Fruit fly (Drosophila melanogaster) whole organism, adult: ENCODE results near the gene Lerp.

Experiments
- CG11617 ChIP-seq: fragments of 200-800 bp; sonication (Bioruptor generic); optimal IDR thresholded peaks from 2 replicates; lab custom pipeline; 2017; ENCODE audit warnings: mild to moderate bottlenecking, missing biosample characterization, missing genetic modification reagents, missing genetic modification characterization
- CG12768 ChIP-seq: fragments of 200-800 bp; sonication (Bioruptor generic); optimal IDR thresholded peaks from 2 replicates; lab custom pipeline; 2017; ENCODE audit warnings: missing biosample characterization, missing genetic modification characterization, mild to moderate bottlenecking, moderate library complexity, missing genetic modification reagents
- CG14711 ChIP-seq: fragments of 200-800 bp; sonication (Bioruptor generic); optimal IDR thresholded peaks from 2 replicates; lab custom pipeline; 2018; ENCODE audit warnings: missing biosample characterization, mild to moderate bottlenecking, missing genetic modification characterization, moderate library complexity
- CG1620 ChIP-seq: fragments of 200-800 bp; sonication (Bioruptor generic); optimal IDR thresholded peaks from 2 replicates; lab custom pipeline; 2016; ENCODE audit warnings: missing biosample characterization, missing genetic modification characterization
- CG33017 ChIP-seq: fragments of 200-800 bp; sonication (Bioruptor generic); optimal IDR thresholded peaks from 2 replicates; lab custom pipeline; 2018; ENCODE audit warnings: missing biosample characterization, mild to moderate bottlenecking, missing genetic modification characterization, moderate library complexity
- CG5204 ChIP-seq: fragments of 200-800 bp; sonication (Bioruptor generic); optimal IDR thresholded peaks from 2 replicates; lab custom pipeline; 2016; ENCODE audit warnings: missing biosample characterization, missing genetic modification characterization
- CG7045 ChIP-seq: fragments of 200-800 bp; sonication (Bioruptor generic); optimal IDR thresholded peaks from 2 replicates; lab custom pipeline; 2017; ENCODE audit warnings: missing biosample characterization, mild to moderate bottlenecking, missing genetic modification characterization
- CG7101 ChIP-seq: fragments of 200-800 bp; sonication (Bioruptor generic); optimal IDR thresholded peaks from 2 replicates; lab custom pipeline; 2018; ENCODE audit warnings: missing biosample characterization, mild to moderate bottlenecking, missing genetic modification characterization, moderate library complexity
- Clk ChIP-seq: fragments of 200-800 bp; sonication (Bioruptor generic); optimal IDR thresholded peaks from 2 replicates; lab custom pipeline; 2017; ENCODE audit warnings: missing biosample characterization, missing genetic modification characterization
- Crg-1 ChIP-seq: fragments of 200-800 bp; sonication (Bioruptor generic); optimal IDR thresholded peaks from 2 replicates; lab custom pipeline; 2016; ENCODE audit warnings: missing biosample characterization, missing genetic modification characterization
- Hr96 ChIP-seq: fragments of 200-800 bp; sonication (Bioruptor generic); optimal IDR thresholded peaks from 2 replicates; lab custom pipeline; 2016; ENCODE audit warnings: missing biosample characterization, missing genetic modification characterization
- Mnt ChIP-seq: fragments of 200-800 bp; sonication (Bioruptor generic); optimal IDR thresholded peaks from 2 replicates; lab custom pipeline; 2016; ENCODE audit warnings: missing biosample characterization, mild to moderate bottlenecking, missing genetic modification characterization
- bab1 ChIP-seq: fragments of 200-800 bp; sonication (Bioruptor generic); optimal IDR thresholded peaks from 3 replicates; lab custom pipeline; 2019; ENCODE audit warnings: missing biosample characterization, mild to moderate bottlenecking, missing genetic modification characterization, moderate library complexity
- cic ChIP-seq: fragments of 200-800 bp; sonication (Bioruptor generic); optimal IDR thresholded peaks from 2 replicates; lab custom pipeline; 2017; ENCODE audit warnings: missing biosample characterization, mild to moderate bottlenecking, missing genetic modification characterization, moderate library complexity
- cnc ChIP-seq, 2 experiments: fragments of >200 bp; optimal IDR thresholded peaks; 2 replicates each; lab custom pipeline; 2017
- kay ChIP-seq: fragments of 200-800 bp; sonication (Bioruptor generic); peaks from one replicate; lab custom pipeline; 2016; ENCODE audit warnings: missing biosample characterization, missing genetic modification characterization, borderline replicate concordance
- ovo ChIP-seq: fragments of 200-800 bp; sonication (Bioruptor generic); optimal IDR thresholded peaks from 2 replicates; lab custom pipeline; 2016; ENCODE audit warnings: missing biosample characterization, missing genetic modification characterization
- pad ChIP-seq: fragments of 200-800 bp; sonication (Bioruptor generic); optimal IDR thresholded peaks from 3 replicates; lab custom pipeline; 2017; ENCODE audit warnings: missing biosample characterization, missing genetic modification characterization, mild to moderate bottlenecking, moderate library complexity, missing genetic modification reagents
- tj ChIP-seq: fragments of 200-800 bp; sonication (Bioruptor generic); optimal IDR thresholded peaks from 3 replicates; lab custom pipeline; 2017; ENCODE audit warnings: missing biosample characterization, mild to moderate bottlenecking, missing genetic modification characterization, moderate library complexity
- toe ChIP-seq: fragments of 200-800 bp; sonication (Bioruptor generic); optimal IDR thresholded peaks from 2 replicates; lab custom pipeline; 2016; ENCODE audit warnings: missing biosample characterization, missing genetic modification characterization

Gene Lerp

DNA sequence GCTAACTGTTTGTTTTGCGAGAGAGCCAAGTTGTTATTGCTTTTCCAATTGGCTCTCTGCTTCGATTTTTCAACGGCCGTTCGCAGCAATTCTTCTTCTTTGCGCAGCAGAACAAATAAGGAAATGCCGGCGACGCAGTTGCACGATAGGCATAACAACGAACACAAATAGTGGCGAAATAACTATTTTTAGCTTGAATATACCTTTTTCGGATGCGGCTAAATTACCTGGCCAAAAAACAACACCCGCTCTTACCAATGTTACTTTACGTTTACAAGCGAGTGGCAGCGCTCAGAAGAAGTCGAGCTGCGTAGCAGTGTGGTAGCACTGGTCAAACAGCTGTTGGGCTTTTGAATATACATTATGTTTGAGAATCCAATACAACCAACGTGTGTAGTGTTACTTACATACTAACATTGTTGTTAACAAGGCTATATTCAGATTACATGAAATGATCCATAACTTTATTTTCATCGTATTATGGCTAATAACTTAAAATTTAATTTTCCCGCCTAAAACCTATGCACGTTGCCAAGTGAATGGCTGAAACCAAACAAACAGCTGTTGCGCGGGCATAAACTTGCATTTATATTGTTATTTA lies at the start of gene Lerp, which contains the start of gene IntS12:
Lerp (minus strand) TSS at position 283 of the 601 bp plus-strand sequence.
IntS12 (plus strand) TSS at position 529 of the 601 bp plus-strand sequence.
- TF ChIP-seq tj (GFP tag; lab: Kevin White, UChicago) = no peak
- no peak for TF ChIP-seq pad (GFP tag; lab: Kevin White, UChicago)
- no peak for TF ChIP-seq ovo
- TF ChIP-seq CG14711 (tag; lab: Kevin White, UChicago) = peak; percentile 24
- peak; percentile 3 for TF ChIP-seq CG7101
- no peak for TF ChIP-seq CG33017
- TF ChIP-seq bab1 (GFP tag; lab: Kevin White, UChicago) = peak; percentile 28
- no peak for TF ChIP-seq CG5204 (GFP tag; lab: Kevin White, UChicago)
- TF ChIP-seq cic (GFP tag; lab: Kevin White, UChicago) = no peak

DNA sequence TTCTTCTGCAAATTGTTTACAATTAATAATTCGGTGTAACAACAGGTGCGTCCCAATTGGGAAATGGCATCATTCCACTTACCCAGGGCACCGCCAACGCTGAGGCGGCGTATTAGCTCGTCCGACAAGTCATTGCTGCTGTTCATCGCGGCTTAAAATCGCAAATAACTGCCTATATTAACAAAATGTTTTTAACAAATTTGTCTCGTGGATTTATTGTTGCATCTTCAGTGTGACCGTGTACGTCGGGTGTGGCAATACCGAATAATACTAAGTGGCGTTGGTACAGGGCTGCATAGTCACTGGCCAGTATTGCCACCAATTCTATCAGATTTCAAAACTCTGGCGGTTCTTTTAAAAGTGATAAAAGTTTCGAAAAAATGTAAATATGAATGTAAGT lies 49.7 kb upstream of the Lerp start, which contains the start of gene Ets97D:
Ets97D (minus strand) TSS at position 272 of the 400 bp plus-strand sequence.
- TF ChIP-seq CG12768 (GFP tag; lab: Kevin White, UChicago) (no peak), kay (GFP tag; lab: Kevin White, UChicago) (no peak), CG7045 (GFP tag; lab: Kevin White, UChicago) (no peak), CG33017 (no peak), cic (GFP tag; lab: Kevin White, UChicago) (no peak), cnc (optimal IDR thresholded peaks at IDR 0.05; lab: Kevin White, UChicago) (no peak), Crg-1 (no peak), CG7101 (no peak), CG11617 (no peak), Mnt (GFP tag; lab: Kevin White, UChicago) (peak; percentile 83), CG14711 (tag; lab: Kevin White, UChicago) (peak; percentile 93), CG5204 (GFP tag; lab: Kevin White, UChicago) (no peak), toe (no peak), pad (GFP tag; lab: Kevin White, UChicago) (no peak), tj (GFP tag; lab: Kevin White, UChicago) (no peak), Clk (GFP tag; lab: Kevin White, UChicago) (no peak), bab1 (GFP tag; lab: Kevin White, UChicago) (peak; percentile 60), CG1620 (no peak)

DNA sequence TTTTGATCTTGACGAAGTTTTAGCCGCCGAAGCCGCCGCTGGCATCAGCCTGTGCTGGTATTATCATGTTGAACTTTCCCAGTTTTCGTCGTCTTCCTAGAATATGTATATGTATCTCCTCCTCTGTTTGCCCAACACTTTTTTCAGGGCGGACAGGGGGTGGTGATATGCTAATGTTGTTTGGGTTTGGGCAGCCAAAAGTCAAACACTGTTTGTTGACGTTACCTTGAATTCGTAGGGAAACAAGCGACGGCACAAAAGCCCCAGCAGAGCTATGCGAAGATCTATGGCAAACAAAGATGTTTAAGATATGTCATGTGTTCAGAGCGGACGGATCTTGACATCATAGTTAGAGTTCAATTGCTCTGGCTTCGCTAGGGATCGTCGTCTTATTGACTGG lies 45.8 kb upstream of the Lerp start:
- no peak for TF ChIP-seq Hr96 (GFP tag; lab: Kevin White, UChicago)
- no peak for TF ChIP-seq Clk (GFP tag; lab: Kevin White, UChicago)
- no peak for TF ChIP-seq kay (GFP tag; lab: Kevin White, UChicago)
- no peak for TF ChIP-seq CG11617
- no peak for TF ChIP-seq CG7101
- no peak for TF ChIP-seq CG14711 (tag; lab: Kevin White, UChicago)
- TF ChIP-seq tj (GFP tag; lab: Kevin White, UChicago) = no peak
- TF ChIP-seq Mnt (GFP tag; lab: Kevin White, UChicago) = no peak
- TF ChIP-seq CG12768 (GFP tag; lab: Kevin White, UChicago) = no peak
- TF ChIP-seq CG33017 = no peak
- TF ChIP-seq CG5204 (GFP tag; lab: Kevin White, UChicago) = no peak
- no peak for TF ChIP-seq cnc (optimal IDR thresholded peaks at IDR 0.05; lab: Kevin White, UChicago)
- no peak for TF ChIP-seq ovo
- no peak for TF ChIP-seq cic (GFP tag; lab: Kevin White, UChicago)

DNA sequence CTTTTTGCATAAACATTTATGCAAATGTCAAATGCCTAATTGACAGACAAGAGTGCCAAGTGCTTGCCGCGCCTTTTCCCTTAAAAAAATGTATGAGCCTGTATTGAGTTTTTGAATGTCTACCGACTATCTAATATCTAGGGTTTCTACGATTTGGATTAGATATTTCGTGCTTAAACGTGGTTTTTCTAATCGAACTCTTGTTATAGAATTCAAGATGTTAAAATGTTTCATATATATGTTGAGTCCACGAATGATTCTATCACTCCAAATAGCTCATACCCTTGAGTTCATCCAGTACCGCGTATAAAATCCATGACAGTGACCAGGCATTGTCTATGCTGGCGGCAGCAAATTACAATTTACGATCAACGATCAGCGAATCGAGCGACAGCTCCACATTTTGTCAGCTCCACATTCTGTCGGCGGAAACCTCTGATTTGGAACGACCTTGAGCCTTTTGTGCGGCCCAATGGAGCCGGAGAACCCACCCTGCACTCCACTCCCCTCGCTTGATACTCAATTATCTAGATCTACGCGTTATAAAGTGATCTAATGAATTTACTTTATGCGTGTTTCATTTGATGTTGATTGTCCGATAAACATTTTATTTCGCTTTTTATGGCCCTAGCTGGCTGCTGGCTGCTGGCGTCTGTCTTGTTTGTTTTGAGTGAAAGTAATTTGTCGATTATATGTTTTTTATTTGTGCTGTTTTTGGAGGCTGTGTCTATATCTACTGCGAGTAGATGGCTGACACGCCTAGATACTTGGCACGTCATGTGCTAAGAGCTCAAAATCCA lies 44.0 kb upstream of the Lerp start:
- no peak for TF ChIP-seq bab1 (GFP tag; lab: Kevin White, UChicago)
- no peak for TF ChIP-seq kay (GFP tag; lab: Kevin White, UChicago)
- TF ChIP-seq CG5204 (GFP tag; lab: Kevin White, UChicago) = no peak
- TF ChIP-seq tj (GFP tag; lab: Kevin White, UChicago) = no peak
- no peak for TF ChIP-seq Clk (GFP tag; lab: Kevin White, UChicago)
- TF ChIP-seq Mnt (GFP tag; lab: Kevin White, UChicago) = no peak
- TF ChIP-seq CG7101 = no peak
- TF ChIP-seq CG1620 = no peak
- TF ChIP-seq CG7045 (GFP tag; lab: Kevin White, UChicago) = no peak
- TF ChIP-seq Crg-1 = no peak
- TF ChIP-seq ovo = no peak
- no peak for TF ChIP-seq CG33017
- no peak for TF ChIP-seq CG14711 (tag; lab: Kevin White, UChicago)
- TF ChIP-seq Hr96 (GFP tag; lab: Kevin White, UChicago) = no peak
- no peak for TF ChIP-seq toe
- TF ChIP-seq CG12768 (GFP tag; lab: Kevin White, UChicago) = no peak

DNA sequence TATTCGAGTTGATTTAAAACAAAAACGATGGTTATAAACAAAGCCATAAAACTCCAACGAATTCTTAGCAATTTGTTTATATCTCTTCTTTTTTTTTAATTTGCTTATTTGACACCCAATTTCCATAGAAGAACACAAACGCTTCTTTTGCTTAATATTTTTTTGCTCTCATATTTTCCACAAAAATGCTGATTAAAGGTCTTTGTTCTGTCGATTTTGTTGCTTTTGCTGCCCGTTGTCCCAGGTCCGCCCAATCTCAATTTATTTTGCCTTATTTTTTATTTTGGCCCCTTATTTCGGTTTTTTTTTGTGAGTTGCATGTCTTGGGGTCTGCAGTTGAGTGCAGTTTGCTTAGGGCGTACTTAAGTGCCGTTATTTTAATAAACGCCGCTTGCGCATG lies 43.1 kb upstream of the Lerp start:
- no peak for TF ChIP-seq cic (GFP tag; lab: Kevin White, UChicago)
- no peak for TF ChIP-seq CG7101
- no peak for TF ChIP-seq CG1620
- TF ChIP-seq tj (GFP tag; lab: Kevin White, UChicago) = peak; percentile 91
- no peak for TF ChIP-seq cnc (optimal IDR thresholded peaks at IDR 0.05; lab: Kevin White, UChicago)
- TF ChIP-seq Mnt (GFP tag; lab: Kevin White, UChicago) = no peak
- no peak for TF ChIP-seq pad (GFP tag; lab: Kevin White, UChicago)

DNA sequence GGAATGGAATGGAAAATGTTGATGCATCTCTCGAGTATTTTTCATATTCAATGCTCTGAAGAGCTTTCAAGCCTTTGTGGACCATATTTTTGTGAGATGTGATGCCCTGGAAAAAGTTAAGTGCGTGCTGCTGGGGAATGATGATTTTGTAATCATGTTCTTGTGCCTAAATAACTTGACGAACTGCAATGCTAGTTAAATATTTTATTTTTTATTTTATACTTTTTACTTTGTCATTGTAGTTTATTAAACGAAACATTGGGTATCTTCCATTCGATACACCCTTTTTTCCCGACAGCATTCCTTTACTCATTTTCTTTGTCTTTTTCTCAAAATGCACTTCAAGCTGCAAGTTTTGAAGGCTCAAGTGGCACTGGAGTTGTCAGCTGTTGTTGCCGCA lies 37.1 kb upstream of the Lerp start:
- peak; percentile 14 for TF ChIP-seq kay (GFP tag; lab: Kevin White, UChicago)
- TF ChIP-seq Crg-1 = no peak
